Fruit fly (Drosophila melanogaster): ENCODE results near the gene Cds.

DNA sequence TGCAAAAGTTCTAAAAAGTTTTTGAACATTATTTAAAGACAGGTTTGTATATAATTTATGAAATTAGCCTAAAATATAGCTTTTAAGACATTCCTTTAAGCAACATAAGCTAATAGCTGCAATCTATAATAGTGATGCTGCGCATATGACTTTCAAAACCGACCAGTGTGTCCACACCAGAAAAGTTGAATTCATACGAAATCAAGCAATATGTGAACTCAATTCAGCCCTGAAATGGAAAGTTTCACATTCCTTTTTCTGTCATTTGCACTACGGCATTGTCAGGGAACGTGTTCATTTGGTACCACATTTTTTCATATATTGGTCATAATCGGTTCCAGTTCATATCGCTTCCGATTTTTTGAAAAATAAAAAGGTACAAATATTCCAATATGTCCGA is 18.7 kb upstream of the Cds start, which contains the start of gene fan:
- TF ChIP-seq al (GFP tag; IDR thresholded peaks at IDR 0.05) (no peak), CG31224 (GFP tag; IDR thresholded peaks at IDR 0.05) (no peak), CG4854 (GFP tag; optimal IDR thresholded peaks at IDR 0.05) (no peak), CG16779 (GFP tag; IDR thresholded peaks at IDR 0.05) (no peak)
